Worm (Caenorhabditis elegans) whole organism, early embryonic: ENCODE data around the gene F47H4.2.

Experiments used
- B0310.2 ChIP-seq: sonication (generic microtip); optimal IDR thresholded peaks from 2 replicates; lab custom pipeline; 2016; ENCODE audit warnings: mild to moderate bottlenecking, missing genetic modification characterization, missing compliant biosample characterization
- F13C5.2 ChIP-seq: sonication (generic microtip); optimal IDR thresholded peaks from 2 replicates; lab custom pipeline; 2017; ENCODE audit warnings: mild to moderate bottlenecking, missing genetic modification characterization, inconsistent platforms, missing compliant biosample characterization
- aly-1 ChIP-seq: sonication (generic microtip); optimal IDR thresholded peaks from 2 replicates; lab custom pipeline; 2016; ENCODE audit warnings: missing genetic modification characterization, missing compliant biosample characterization
- ama-1 ChIP-seq: fragments of 150-350 bp; optimal IDR thresholded peaks from 2 replicates; lab custom pipeline; 2014
- ceh-13 ChIP-seq: fragments of 200-800 bp; sonication (Bioruptor generic); optimal IDR thresholded peaks from 2 replicates; lab custom pipeline; 2018; ENCODE audit warnings: mild to moderate bottlenecking, missing genetic modification characterization, missing compliant biosample characterization
- flt-1 ChIP-seq: fragments of 200-800 bp; sonication (Bioruptor generic); IDR thresholded peaks from 2 replicates; pipeline ENCODE4 v1.3.6; 2022; ENCODE audit warnings: missing genetic modification characterization, missing compliant biosample characterization
- hmbx-1 ChIP-seq: sonication (generic microtip); optimal IDR thresholded peaks from 2 replicates; lab custom pipeline; 2016; ENCODE audit warnings: mild to moderate bottlenecking, missing genetic modification characterization, missing compliant biosample characterization
- hmg-4 ChIP-seq: fragments of 200-800 bp; sonication (Bioruptor generic); optimal IDR thresholded peaks from 2 replicates; lab custom pipeline; 2018; ENCODE audit warnings: mild to moderate bottlenecking, missing genetic modification characterization, missing compliant biosample characterization
- hnd-1 ChIP-seq: sonication (generic microtip); optimal IDR thresholded peaks from 2 replicates; lab custom pipeline; 2016; ENCODE audit warnings: missing genetic modification characterization, missing compliant biosample characterization
- pes-1 ChIP-seq: fragments of 200-800 bp; sonication (Bioruptor generic); IDR thresholded peaks from 2 replicates; pipeline ENCODE4 v1.3.6; 2022; ENCODE audit warnings: missing genetic modification reagents, missing genetic modification characterization, missing compliant biosample characterization
- sea-1 ChIP-seq: fragments of 200-800 bp; sonication (Bioruptor generic); conservative IDR thresholded peaks from 2 replicates; pipeline ENCODE4 v1.3.6; 2022; ENCODE audit warnings: missing genetic modification characterization, missing compliant biosample characterization
- tbx-11 ChIP-seq: fragments of 200-800 bp; sonication (Bioruptor generic); IDR thresholded peaks from 2 replicates; pipeline ENCODE4 v1.3.6; 2022; ENCODE audit warnings: missing genetic modification characterization, missing compliant biosample characterization
- tbx-37 ChIP-seq: fragments of 200-800 bp; sonication (Bioruptor generic); conservative IDR thresholded peaks from 2 replicates; pipeline ENCODE4 v1.3.6; 2022; ENCODE audit warnings: missing genetic modification reagents, missing genetic modification characterization, missing compliant biosample characterization
- tra-4 ChIP-seq: sonication (generic microtip); optimal IDR thresholded peaks from 2 replicates; lab custom pipeline; 2017; ENCODE audit warnings: missing genetic modification characterization, missing compliant biosample characterization

DNA sequence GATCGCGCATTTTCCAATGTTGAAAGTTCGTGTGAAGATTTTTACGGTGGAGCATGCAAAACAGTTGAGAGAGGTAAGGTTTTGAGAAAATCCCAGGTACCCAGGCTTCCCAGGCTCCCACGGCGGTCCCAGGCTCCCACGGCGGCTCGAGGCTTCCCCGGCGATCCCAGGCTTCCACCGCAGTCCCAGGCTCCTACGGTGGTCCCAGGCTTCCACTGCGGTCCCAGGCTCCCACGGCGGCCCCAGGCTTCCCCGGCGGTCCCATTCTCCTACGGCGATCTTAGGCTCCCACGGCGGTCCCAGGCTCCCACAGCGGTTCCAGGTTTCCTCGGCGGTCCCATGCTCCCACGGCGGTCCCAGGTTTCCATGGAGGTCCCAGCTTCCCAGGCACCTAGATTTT lies 29.2 kb upstream of the F47H4.2 start:
- TF ChIP-seq hnd-1 (tag; lab: Kevin White, UChicago) (no peak), F13C5.2 (tag; lab: Kevin White, UChicago) (no peak), flt-1 (GFP tag; lab: Robert Waterston, UW) (no peak), tra-4 (tag; lab: Kevin White, UChicago) (no peak), ama-1 (no peak), B0310.2 (tag; lab: Kevin White, UChicago) (no peak), pes-1 (GFP tag; lab: Robert Waterston, UW) (no peak), sea-1 (GFP tag; lab: Robert Waterston, UW) (no peak), ceh-13 (GFP tag; lab: Kevin White, UChicago) (peak; percentile 13), hmg-4 (no peak), tbx-37 (no peak), hmbx-1 (tag; lab: Kevin White, UChicago) (no peak), aly-1 (no peak), tbx-11 (GFP tag; lab: Robert Waterston, UW) (no peak)
